Worm (Caenorhabditis elegans): ENCODE data around the gene Y59A8B.24.

ce11 chrV:17951172-17951999 lies at the start of gene Y59A8B.24:
- TF ChIP-seq php-3 (GFP tag; IDR thresholded peaks at IDR 0.05) (peak; percentile 47), zfp-3 (GFP tag; conservative IDR thresholded peaks at IDR 0.05) (peak; percentile 74; the same call in 1 of the 2 replicates), fkh-10 (GFP tag; optimal IDR thresholded peaks at IDR 0.05) (peak; percentile 78), ctbp-1 (GFP tag; IDR thresholded peaks at IDR 0.05) (peak; percentile 72), skn-1 (tag; optimal IDR thresholded peaks at IDR 0.05) (no peak)
